Fruit fly (Drosophila melanogaster): ENCODE measurements around the gene CG7126.

CG7126 gene

dm6 chr3R:18314824-18315690 lies 12.4 kb upstream of the CG7126 start (continued):
- peak; percentile 34; the same call in 1 of the 2 replicates for TF ChIP-seq CG6689 (GFP tag; IDR thresholded peaks at IDR 0.05)
- TF ChIP-seq chm (GFP tag; IDR thresholded peaks at IDR 0.05): no peak
- TF ChIP-seq D19A (tag; optimal IDR thresholded peaks at IDR 0.05): peak; percentile 28
- peak; percentile 70 for TF ChIP-seq Ada2b (GFP tag; IDR thresholded peaks at IDR 0.05)
- TF ChIP-seq MBD-R2 (GFP tag; IDR thresholded peaks at IDR 0.05): peak; percentile 21; the same call in 1 of the 2 replicates
- no peak for TF ChIP-seq CG3995 (GFP tag; optimal IDR thresholded peaks at IDR 0.05)
- TF ChIP-seq CrebB (tag; optimal IDR thresholded peaks at IDR 0.05): no peak
- TF ChIP-seq tx (GFP tag; optimal IDR thresholded peaks at IDR 0.05): no peak
- TF ChIP-seq CG9932 (GFP tag; IDR thresholded peaks at IDR 0.05): peak; percentile 40
- peak; percentile 31 for TF ChIP-seq ind (GFP tag; optimal IDR thresholded peaks at IDR 0.05)
- no peak for TF ChIP-seq CG12104 (GFP tag; optimal IDR thresholded peaks at IDR 0.05)
- TF ChIP-seq CG15601 (tag; optimal IDR thresholded peaks at IDR 0.05): no peak
- TF ChIP-seq peb (GFP tag; IDR thresholded peaks at IDR 0.05): no peak
- 0 out of 2 replicates have a peak, but pooled peaks have one; percentile 32 for TF ChIP-seq CG14014 (GFP tag; IDR thresholded peaks at IDR 0.05)
- no peak for TF ChIP-seq HLH4C (GFP tag; IDR thresholded peaks at IDR 0.05; ENCODE audit: partially characterized antibody)
- peak; percentile 41; the same call in 1 of the 2 replicates for TF ChIP-seq CG31224 (GFP tag; IDR thresholded peaks at IDR 0.05)
- TF ChIP-seq amos (GFP tag; IDR thresholded peaks at IDR 0.05; ENCODE audit: partially characterized antibody): no peak
- no peak for TF ChIP-seq z (GFP tag; IDR thresholded peaks at IDR 0.05)
- TF ChIP-seq CG18476 (GFP tag; optimal IDR thresholded peaks at IDR 0.05): no peak
- TF ChIP-seq disco-r (GFP tag; optimal IDR thresholded peaks at IDR 0.05): peak; percentile 30
- no peak for TF ChIP-seq aop (GFP tag; IDR thresholded peaks at IDR 0.05)
- TF ChIP-seq CG30431 (GFP tag; optimal IDR thresholded peaks at IDR 0.05): no peak
- TF ChIP-seq CG7745 (tag; optimal IDR thresholded peaks at IDR 0.05): no peak
- TF ChIP-seq CG12299 (tag; optimal IDR thresholded peaks at IDR 0.05): no peak
- TF ChIP-seq Hr78 (GFP tag; optimal IDR thresholded peaks at IDR 0.05): no peak
- no peak for TF ChIP-seq gcm2 (GFP tag; optimal IDR thresholded peaks at IDR 0.05)
- peak; percentile 6 for TF ChIP-seq gsb-n (tag; optimal IDR thresholded peaks at IDR 0.05)
- TF ChIP-seq abd-A (tag; optimal IDR thresholded peaks at IDR 0.05): peak; percentile 96
- TF ChIP-seq zen (tag; optimal IDR thresholded peaks at IDR 0.05): no peak
- no peak for TF ChIP-seq CG7372 (GFP tag; IDR thresholded peaks at IDR 0.05)
- no peak for TF ChIP-seq Bgb (GFP tag; IDR thresholded peaks at IDR 0.05; ENCODE audit: partially characterized antibody)
- TF ChIP-seq CG12236 (GFP tag; optimal IDR thresholded peaks at IDR 0.05): no peak
- TF ChIP-seq CG16815 (GFP tag; optimal IDR thresholded peaks at IDR 0.05): no peak
- TF ChIP-seq ham (GFP tag; IDR thresholded peaks at IDR 0.05): no peak
- TF ChIP-seq CG12219 (GFP tag; optimal IDR thresholded peaks at IDR 0.05): no peak
- TF ChIP-seq klu (GFP tag; IDR thresholded peaks at IDR 0.05): no peak
- no peak for TF ChIP-seq YL-1 (GFP tag; optimal IDR thresholded peaks at IDR 0.05)
- no peak for TF ChIP-seq CG15696 (tag; optimal IDR thresholded peaks at IDR 0.05)
- no peak for TF ChIP-seq stwl (tag; optimal IDR thresholded peaks at IDR 0.05)
- TF ChIP-seq ftz-f1 (GFP tag; optimal IDR thresholded peaks at IDR 0.05): no peak
- TF ChIP-seq Drgx (GFP tag; IDR thresholded peaks at IDR 0.05): peak; percentile 12; the same call in 1 of the 2 replicates
- TF ChIP-seq odd (GFP tag; optimal IDR thresholded peaks at IDR 0.05): no peak
- no peak for TF ChIP-seq fd64A (GFP tag; optimal IDR thresholded peaks at IDR 0.05)
- TF ChIP-seq Lhr (GFP tag; optimal IDR thresholded peaks at IDR 0.05): no peak
